Worm (Caenorhabditis elegans) whole organism, late embryonic: Measurements from ENCODE around the gene cpr-3.

ENCODE experiments used
- T23F11.4 ChIP-seq: fragments of 200-800 bp; sonication (Bioruptor generic); optimal IDR thresholded peaks from 2 replicates; lab custom pipeline; 2018; ENCODE audit warnings: mild to moderate bottlenecking, missing genetic modification characterization, missing compliant biosample characterization
- ceh-9 ChIP-seq: sonication (generic microtip); optimal IDR thresholded peaks from 2 replicates; lab custom pipeline; 2016; ENCODE audit warnings: mild to moderate bottlenecking, missing genetic modification characterization, inconsistent platforms, missing compliant biosample characterization
- fkh-10 ChIP-seq: fragments of 150-350 bp; optimal IDR thresholded peaks from 2 replicates; lab custom pipeline; 2014; ENCODE audit warnings: missing biosample characterization, missing genetic modification reagents, missing genetic modification characterization
- lin-11 ChIP-seq: fragments of 200-800 bp; sonication (Bioruptor generic); optimal IDR thresholded peaks from 2 replicates; lab custom pipeline; 2018; ENCODE audit warnings: mild to moderate bottlenecking, missing genetic modification characterization, missing compliant biosample characterization
- nhr-11 ChIP-seq: fragments of 150-350 bp; optimal IDR thresholded peaks from 2 replicates; lab custom pipeline; 2014; ENCODE audit warnings: missing biosample characterization, missing genetic modification characterization
- odd-2 ChIP-seq: sonication (generic microtip); optimal IDR thresholded peaks from 2 replicates; lab custom pipeline; 2017; ENCODE audit warnings: antibody characterized with exemption, mild to moderate bottlenecking, missing genetic modification characterization, missing compliant biosample characterization
- pat-9 ChIP-seq: fragments of 200-800 bp; sonication (Bioruptor generic); optimal IDR thresholded peaks from 2 replicates; lab custom pipeline; 2018; ENCODE audit warnings: mild to moderate bottlenecking, missing genetic modification characterization, moderate library complexity, missing compliant biosample characterization
- pha-2 ChIP-seq: sonication (generic microtip); optimal IDR thresholded peaks from 2 replicates; lab custom pipeline; 2017; ENCODE audit warnings: mild to moderate bottlenecking, missing genetic modification characterization, missing compliant biosample characterization
- rnt-1 ChIP-seq: sonication (generic microtip); optimal IDR thresholded peaks from 2 replicates; lab custom pipeline; 2016; ENCODE audit warnings: missing genetic modification characterization, missing compliant biosample characterization
- sdc-2 ChIP-seq: sonication (generic microtip); optimal IDR thresholded peaks from 2 replicates; lab custom pipeline; 2016; ENCODE audit warnings: missing genotype, missing genetic modification characterization, missing compliant biosample characterization
- ttx-3 ChIP-seq: sonication (generic microtip); optimal IDR thresholded peaks from 2 replicates; lab custom pipeline; 2016; ENCODE audit warnings: missing genetic modification reagents, missing genetic modification characterization, missing compliant biosample characterization

- TF ChIP-seq fkh-10 (no peak), odd-2 (no peak), sdc-2 (tag; lab: Kevin White, UChicago) (no peak), rnt-1 (tag; lab: Kevin White, UChicago) (no peak), T23F11.4 (GFP tag; lab: Kevin White, UChicago) (no peak), ttx-3 (tag; lab: Kevin White, UChicago) (no peak), pat-9 (tag; lab: Kevin White, UChicago) (no peak), pha-2 (tag; lab: Kevin White, UChicago) (no peak), nhr-11 (tag; lab: Kevin White, UChicago) (no peak), ceh-9 (tag; lab: Kevin White, UChicago) (no peak), lin-11 (tag; lab: Kevin White, UChicago) (no peak)
Measured at ce11 chrV:15265814-15266213, 32.7 kb downstream of the cpr-3 start, which contains the start of gene M01B2.13.
